Worm (Caenorhabditis elegans): Measurements from ENCODE around the gene Y45F10A.7.

DNA sequence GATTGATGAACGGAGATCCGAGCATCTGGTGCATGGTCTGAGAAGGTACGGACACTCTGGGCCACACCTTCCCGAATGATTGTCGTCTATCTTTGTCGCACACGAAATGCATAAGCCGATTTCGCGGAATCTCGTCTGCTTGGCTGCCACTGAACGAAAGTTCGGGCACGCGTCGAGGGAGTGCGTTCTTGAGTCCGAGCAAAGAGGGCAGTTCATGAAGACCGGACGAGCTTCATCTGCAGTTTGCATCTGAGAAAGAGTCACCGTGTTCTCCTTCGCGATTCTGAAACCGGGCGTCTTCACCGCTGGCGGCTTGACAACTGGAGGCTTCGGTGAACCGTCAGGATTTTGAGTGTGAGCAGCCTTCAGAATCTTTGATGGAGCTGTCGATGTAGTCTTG is 34.1 kb upstream of the Y45F10A.7 start:
- TF ChIP-seq elt-1 (tag; optimal IDR thresholded peaks at IDR 0.05) (no peak), fkh-10 (GFP tag; optimal IDR thresholded peaks at IDR 0.05) (no peak), nhr-25 (tag; optimal IDR thresholded peaks at IDR 0.05) (no peak)

All from whole organism, L3 larva.